Fruit fly (Drosophila melanogaster) whole organism, wandering third instar larva: Measurements from ENCODE around the gene gish.

ENCODE experiments used
- Abd-B ChIP-seq: fragments of >200 bp; optimal IDR thresholded peaks from 2 replicates; lab custom pipeline; 2017; ENCODE audit warnings: missing biosample characterization, missing genetic modification characterization
- Dif ChIP-seq: fragments of 200-275, 200-300 bp; sonication (Bioruptor generic); optimal IDR thresholded peaks from 2 replicates; lab custom pipeline; 2018; ENCODE audit warnings: missing biosample characterization, missing genetic modification characterization; ENCODE audit not compliant: partially characterized antibody
- GATAd ChIP-seq: sonication (Bioruptor generic); optimal IDR thresholded peaks from 2 replicates; lab custom pipeline; 2016; ENCODE audit warnings: missing biosample characterization, missing genetic modification characterization
- HLH106 ChIP-seq: fragments of 200-800 bp; optimal IDR thresholded peaks from 3 replicates; lab custom pipeline; 2019; ENCODE audit warnings: missing biosample characterization, mild to moderate bottlenecking, missing genetic modification characterization, moderate library complexity
- Hr83 ChIP-seq: fragments of 200-300 bp; sonication (Bioruptor generic); optimal IDR thresholded peaks from 2 replicates; lab custom pipeline; 2016; ENCODE audit warnings: missing biosample characterization, mild to moderate bottlenecking, missing genetic modification characterization, moderate library complexity; ENCODE audit not compliant: poor library complexity, severe bottlenecking
- Jra ChIP-seq: sonication (Bioruptor generic); optimal IDR thresholded peaks from 2 replicates; lab custom pipeline; 2016; ENCODE audit warnings: missing biosample characterization, missing genetic modification characterization
- Mio ChIP-seq: sonication (Bioruptor generic); optimal IDR thresholded peaks from 2 replicates; lab custom pipeline; 2016; ENCODE audit warnings: missing biosample characterization, missing genetic modification characterization
- Myc ChIP-seq: fragments of >200 bp; optimal IDR thresholded peaks from 2 replicates; lab custom pipeline; 2017
- N ChIP-seq: fragments of >200 bp; optimal IDR thresholded peaks from 2 replicates; lab custom pipeline; 2018; ENCODE audit warnings: missing biosample characterization, missing external identifiers, missing genetic modification characterization
- OdsH ChIP-seq: fragments of 200-800 bp; sonication (Bioruptor generic); optimal IDR thresholded peaks from 2 replicates; lab custom pipeline; 2016; ENCODE audit warnings: missing biosample characterization, mild to moderate bottlenecking, missing genetic modification characterization
- Rel ChIP-seq, 2 experiments: fragments of 200-800 bp; sonication (Bioruptor generic) in 1 of 2; optimal IDR thresholded peaks; 2 replicates in 1 of 2; 3 replicates in 1 of 2; lab custom pipeline; 2016 to 2019; ENCODE audit warnings: mild to moderate bottlenecking in 2 of 2, missing biosample characterization in 2 of 2, missing genetic modification characterization in 2 of 2, moderate library complexity in 1 of 2
- Sp1 ChIP-seq: fragments of 200-800 bp; sonication (Bioruptor generic); optimal IDR thresholded peaks from 3 replicates; lab custom pipeline; 2019; ENCODE audit warnings: missing biosample characterization, mild to moderate bottlenecking, missing genetic modification characterization, moderate library complexity
- Vsx2 ChIP-seq: fragments of 200-300, 225-300 bp; sonication (Bioruptor generic); optimal IDR thresholded peaks from 2 replicates; lab custom pipeline; 2018; ENCODE audit warnings: missing biosample characterization, missing genetic modification characterization; ENCODE audit not compliant: partially characterized antibody
- brk ChIP-seq: fragments of 200-800 bp; sonication (Bioruptor generic); optimal IDR thresholded peaks from 2 replicates; lab custom pipeline; 2016; ENCODE audit warnings: missing biosample characterization, mild to moderate bottlenecking, missing genetic modification characterization
- dl ChIP-seq, 2 experiments: fragments of 175-275, 200-275 bp in 1 of 2; fragments of 200-275 bp in 1 of 2; sonication (Bioruptor generic); optimal IDR thresholded peaks; lab custom pipeline; 2018; ENCODE audit warnings: mild to moderate bottlenecking in 2 of 2, missing biosample characterization in 2 of 2, missing genetic modification characterization in 2 of 2, moderate library complexity in 2 of 2; ENCODE audit not compliant: partially characterized antibody in 2 of 2, insufficient read depth in 1 of 2
- dmrt93B ChIP-seq: fragments of 200-800 bp; sonication (Bioruptor generic); optimal IDR thresholded peaks from 2 replicates; lab custom pipeline; 2018; ENCODE audit warnings: missing biosample characterization, mild to moderate bottlenecking, missing genetic modification characterization
- dsf ChIP-seq: sonication (Bioruptor generic); optimal IDR thresholded peaks from 2 replicates; lab custom pipeline; 2016; ENCODE audit warnings: missing biosample characterization, missing genetic modification characterization, borderline replicate concordance
- ey ChIP-seq: fragments of 200-800 bp; sonication (Bioruptor generic); optimal IDR thresholded peaks from 2 replicates; lab custom pipeline; 2016; ENCODE audit warnings: missing biosample characterization, missing genetic modification characterization
- foxo ChIP-seq, 2 experiments: fragments of 200-800 bp; sonication (Bioruptor generic); optimal IDR thresholded peaks; 2 replicates in 1 of 2; 3 replicates in 1 of 2; lab custom pipeline; 2016 to 2017; ENCODE audit warnings: missing biosample characterization in 2 of 2, missing genetic modification characterization in 2 of 2
- fru ChIP-seq: fragments of 200-800 bp; sonication (Bioruptor generic); optimal IDR thresholded peaks from 3 replicates; lab custom pipeline; 2016; ENCODE audit warnings: missing biosample characterization, mild to moderate bottlenecking, missing genetic modification characterization
- h ChIP-seq: fragments of 200-800 bp; sonication (Bioruptor generic); optimal IDR thresholded peaks from 3 replicates; lab custom pipeline; 2016; ENCODE audit warnings: missing biosample characterization, mild to moderate bottlenecking, missing genetic modification characterization
- jim ChIP-seq: fragments of 175-275, 200-325 bp; sonication (Bioruptor generic); optimal IDR thresholded peaks from 2 replicates; lab custom pipeline; 2016; ENCODE audit warnings: missing biosample characterization, mild to moderate bottlenecking, missing genetic modification characterization
- lola ChIP-seq: fragments of >200 bp; optimal IDR thresholded peaks from 2 replicates; lab custom pipeline; 2017; ENCODE audit warnings: missing biosample characterization, missing genetic modification characterization
- pan ChIP-seq: fragments of >200 bp; optimal IDR thresholded peaks from 2 replicates; lab custom pipeline; 2017
- psq ChIP-seq: fragments of 200-800 bp; sonication (Bioruptor generic); optimal IDR thresholded peaks from 3 replicates; lab custom pipeline; 2017; ENCODE audit warnings: missing biosample characterization, mild to moderate bottlenecking, missing genetic modification characterization, moderate library complexity
- rgr ChIP-seq: fragments of 200-800 bp; sonication (Bioruptor generic); optimal IDR thresholded peaks from 3 replicates; lab custom pipeline; 2016; ENCODE audit warnings: missing biosample characterization, mild to moderate bottlenecking, missing genetic modification characterization
- sage ChIP-seq: fragments of 200-800 bp; sonication (Bioruptor generic); optimal IDR thresholded peaks from 2 replicates; lab custom pipeline; 2016; ENCODE audit warnings: missing biosample characterization, mild to moderate bottlenecking, missing genetic modification characterization
- sv ChIP-seq: fragments of 200-800 bp; sonication (Bioruptor generic); optimal IDR thresholded peaks from 3 replicates; lab custom pipeline; 2016; ENCODE audit warnings: missing biosample characterization, missing genetic modification characterization
- woc ChIP-seq: sonication (Bioruptor generic); optimal IDR thresholded peaks from 2 replicates; lab custom pipeline; 2016; ENCODE audit warnings: missing biosample characterization, mild to moderate bottlenecking, missing genetic modification characterization

gish gene

DNA sequence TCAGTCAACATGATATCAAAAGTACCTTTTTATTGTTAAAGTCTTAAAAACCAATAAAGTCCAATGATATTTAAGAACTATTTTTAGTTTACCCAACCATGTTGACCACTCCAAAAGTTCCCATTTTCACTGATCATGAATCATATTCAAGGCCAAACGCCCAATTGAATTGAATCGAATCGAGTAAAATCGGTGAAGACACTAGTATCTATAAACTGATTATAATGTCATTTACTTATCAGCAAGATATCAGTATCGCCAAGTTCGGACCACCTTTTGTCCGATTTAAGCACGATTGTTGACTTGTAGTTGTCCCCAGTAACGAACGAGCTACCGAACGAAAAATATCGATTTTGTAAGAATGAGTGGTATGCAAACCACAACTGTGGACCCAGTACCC lies 50.8 kb downstream of the gish start, which contains the start of gene CG6901:
Gene CG6901, plus strand, starts transcription at position 323 of the 400 bp plus-strand sequence.
- TF ChIP-seq Vsx2, result no peak
- TF ChIP-seq brk (GFP tag; lab: Kevin White, UChicago), result no peak
- no peak for TF ChIP-seq Abd-B (GFP tag; lab: Kevin White, UChicago)
- no peak for TF ChIP-seq pan (lab: Kevin White, UChicago)
- no peak for TF ChIP-seq Dif (GFP tag; lab: Kevin White, UChicago)
- no peak for TF ChIP-seq Jra (GFP tag; lab: Kevin White, UChicago)
- no peak for TF ChIP-seq Hr83 (GFP tag; lab: Kevin White, UChicago)
- TF ChIP-seq Mio, result no peak
- TF ChIP-seq, all 38 proteins: peak for 0

- TF ChIP-seq GATAd (GFP tag; lab: Kevin White, UChicago) (no peak), dl (GFP tag; optimal IDR thresholded peaks at IDR 0.05; lab: Kevin White, UChicago; ENCODE audit: insufficient read depth in 1 of 2, partially characterized antibody in 2 of 2) (no peak), dsf (GFP tag; lab: Kevin White, UChicago) (no peak)
Measured at dm6 chr3R:16325192-16325591, 52.9 kb downstream of the gish start, which contains the start of gene CG17929. Gene CG17929 (plus strand): TSS chr3R:16325492.

DNA sequence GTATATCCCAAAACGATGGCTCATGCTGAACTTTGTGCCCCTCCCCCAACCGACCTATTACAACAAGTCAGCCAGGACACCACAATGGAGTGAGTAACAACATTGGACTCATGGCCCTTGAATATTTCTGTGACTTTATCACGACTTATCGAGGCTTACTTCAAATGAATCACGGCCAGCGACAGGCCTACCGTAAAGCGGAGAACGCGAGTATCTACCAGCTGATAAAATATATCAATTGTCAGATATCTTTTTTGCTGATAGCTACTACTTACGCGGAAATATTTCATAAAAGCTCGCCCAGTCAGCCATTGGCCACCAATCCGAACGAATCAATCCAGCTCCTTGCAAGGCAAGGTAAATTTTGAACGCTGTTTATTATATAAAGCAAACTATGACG lies 55.3 kb downstream of the gish start, which contains the start of gene CG17930:
Gene CG17930, plus strand, starts transcription at position 301 of the 400 bp plus-strand sequence.
- TF ChIP-seq OdsH (GFP tag; lab: Kevin White, UChicago), result no peak
- TF ChIP-seq lola, result no peak
- TF ChIP-seq ey (GFP tag; lab: Kevin White, UChicago), result no peak
- TF ChIP-seq pan (lab: Kevin White, UChicago), result no peak
- TF ChIP-seq Jra (GFP tag; lab: Kevin White, UChicago), result no peak
- TF ChIP-seq rgr (GFP tag; lab: Kevin White, UChicago), result no peak
- TF ChIP-seq dl (GFP tag; optimal IDR thresholded peaks at IDR 0.05; lab: Kevin White, UChicago; ENCODE audit: insufficient read depth in 1 of 2, partially characterized antibody in 2 of 2), result no peak
- no peak for TF ChIP-seq Dif (GFP tag; lab: Kevin White, UChicago)
- TF ChIP-seq Mio, result no peak
- TF ChIP-seq Myc (lab: Kevin White, UChicago), result no peak

dm6 chr3R:16329797-16330196 lies 57.5 kb downstream of the gish start:
- TF ChIP-seq lola, result no peak
- TF ChIP-seq dsf (GFP tag; lab: Kevin White, UChicago), result no peak
- no peak for TF ChIP-seq Jra (GFP tag; lab: Kevin White, UChicago)
- no peak for TF ChIP-seq Hr83 (GFP tag; lab: Kevin White, UChicago)
- TF ChIP-seq woc (GFP tag; lab: Kevin White, UChicago), result no peak
- TF ChIP-seq GATAd (GFP tag; lab: Kevin White, UChicago), result no peak
- no peak for TF ChIP-seq brk (GFP tag; lab: Kevin White, UChicago)
- no peak for TF ChIP-seq N
- no peak for TF ChIP-seq Myc (lab: Kevin White, UChicago)
- TF ChIP-seq, all 38 proteins: peak for 0

- TF ChIP-seq dmrt93B, result no peak
- peak; percentile 15 for TF ChIP-seq rgr (GFP tag; lab: Kevin White, UChicago)
- no peak for TF ChIP-seq sage (GFP tag; lab: Kevin White, UChicago)
- peak; percentile 10 for TF ChIP-seq fru (GFP tag; lab: Kevin White, UChicago)
- TF ChIP-seq jim (GFP tag; lab: Kevin White, UChicago), result no peak
- TF ChIP-seq Sp1 (GFP tag; lab: Kevin White, UChicago), result peak; percentile 35
- TF ChIP-seq foxo (GFP tag; optimal IDR thresholded peaks at IDR 0.05; lab: Kevin White, UChicago), result peak in 1 of 2 experiments; percentile 46
- TF ChIP-seq ey (GFP tag; lab: Kevin White, UChicago), result peak; percentile 9
- TF ChIP-seq OdsH (GFP tag; lab: Kevin White, UChicago), result peak; percentile 22
- peak; percentile 14 for TF ChIP-seq sv (GFP tag; lab: Kevin White, UChicago)
- peak; percentile 30 for TF ChIP-seq HLH106
- TF ChIP-seq Rel (GFP tag; optimal IDR thresholded peaks at IDR 0.05; lab: Kevin White, UChicago), result no peak
- TF ChIP-seq Rel (tag; optimal IDR thresholded peaks at IDR 0.05; lab: Kevin White, UChicago), result peak; percentile 36
- peak; percentile 33 for TF ChIP-seq h (GFP tag; lab: Kevin White, UChicago)
- no peak for TF ChIP-seq psq (GFP tag; lab: Kevin White, UChicago)
Measured at dm6 chr3R:16331809-16332343, 59.6 kb downstream of the gish start.
